Fruit fly (Drosophila melanogaster) whole organism, embryonic: ENCODE results near the gene Abca3.

Source experiments
- B-H1 ChIP-seq: fragments of 200-800 bp; sonication (Bioruptor generic); IDR thresholded peaks from 3 replicates; pipeline ENCODE4 v1.3.6; 2022; ENCODE audit warnings: missing biosample characterization, missing genetic modification characterization
- CG10267 ChIP-seq: fragments of 200-800 bp; sonication (Bioruptor generic); optimal IDR thresholded peaks from 2 replicates; lab custom pipeline; 2018; ENCODE audit warnings: missing biosample characterization, mild to moderate bottlenecking, missing genetic modification characterization, moderate library complexity
- CG10565 ChIP-seq: fragments of 200-800 bp; sonication (Bioruptor generic); optimal IDR thresholded peaks from 3 replicates; lab custom pipeline; 2016; ENCODE audit warnings: missing biosample characterization, mild to moderate bottlenecking, missing genetic modification characterization
- CG10979 ChIP-seq: fragments of 200-800 bp; sonication (Bioruptor generic); optimal IDR thresholded peaks from 2 replicates; lab custom pipeline; 2018; ENCODE audit warnings: missing biosample characterization, mild to moderate bottlenecking, missing genetic modification characterization, moderate library complexity
- CG11695 ChIP-seq: fragments of 200-800 bp; sonication (Bioruptor generic); IDR thresholded peaks from 3 replicates; pipeline ENCODE4 v1.3.6; 2022; ENCODE audit warnings: missing biosample characterization, missing genetic modification characterization
- CG12659 ChIP-seq: fragments of 200-800 bp; sonication (Bioruptor generic); optimal IDR thresholded peaks from 3 replicates; lab custom pipeline; 2017; ENCODE audit warnings: mild to moderate bottlenecking, missing biosample characterization, missing genetic modification reagents, missing genetic modification characterization
- CG13287 ChIP-seq: fragments of 200-800 bp; sonication (Bioruptor generic); IDR thresholded peaks from 2 replicates; pipeline ENCODE4 v1.3.6; 2022; ENCODE audit warnings: missing biosample characterization, missing genetic modification characterization; ENCODE audit not compliant: partially characterized antibody
- CG14441 ChIP-seq: fragments of 200-800 bp; sonication (Bioruptor generic); IDR thresholded peaks from 2 replicates; pipeline ENCODE4 v1.3.6; 2022; ENCODE audit warnings: missing biosample characterization, missing genetic modification characterization
- CG14710 ChIP-seq: fragments of 200-800 bp; sonication (Bioruptor generic); optimal IDR thresholded peaks from 3 replicates; lab custom pipeline; 2019; ENCODE audit warnings: missing biosample characterization, mild to moderate bottlenecking, missing genetic modification characterization, moderate library complexity
- CG1529 ChIP-seq: fragments of 200-800 bp; sonication (Bioruptor generic); optimal IDR thresholded peaks from 3 replicates; lab custom pipeline; 2018; ENCODE audit warnings: missing biosample characterization, missing genetic modification characterization
- CG17359 ChIP-seq: fragments of 200-800 bp; sonication (Bioruptor generic); optimal IDR thresholded peaks from 3 replicates; lab custom pipeline; 2018; ENCODE audit warnings: missing biosample characterization, mild to moderate bottlenecking, missing genetic modification characterization, moderate library complexity
- CG18599 ChIP-seq: fragments of 200-800 bp; sonication (Bioruptor generic); optimal IDR thresholded peaks from 3 replicates; lab custom pipeline; 2017; ENCODE audit warnings: missing biosample characterization, missing genetic modification characterization, mild to moderate bottlenecking, moderate library complexity, missing genetic modification reagents
- CG2875 ChIP-seq: fragments of 200-800 bp; sonication (Bioruptor generic); optimal IDR thresholded peaks from 2 replicates; lab custom pipeline; 2017; ENCODE audit warnings: missing biosample characterization, mild to moderate bottlenecking, missing genetic modification characterization, missing genetic modification reagents
- CG2889 ChIP-seq: fragments of 200-800 bp; sonication (Bioruptor generic); IDR thresholded peaks from 3 replicates; pipeline ENCODE4 v1.3.6; 2022; ENCODE audit warnings: missing biosample characterization, missing genetic modification characterization
- CG30020 ChIP-seq: fragments of 200-800 bp; optimal IDR thresholded peaks from 2 replicates; lab custom pipeline; 2019; ENCODE audit warnings: missing biosample characterization, mild to moderate bottlenecking, missing genetic modification characterization, moderate library complexity
- CG30403 ChIP-seq: fragments of 200-800 bp; sonication (Bioruptor generic); optimal IDR thresholded peaks from 3 replicates; lab custom pipeline; 2016; ENCODE audit warnings: missing biosample characterization, missing genetic modification characterization
- CG3281 ChIP-seq: fragments of 200-800 bp; sonication (Bioruptor generic); optimal IDR thresholded peaks from 3 replicates; lab custom pipeline; 2017; ENCODE audit warnings: missing biosample characterization, mild to moderate bottlenecking, missing genetic modification characterization
- CG4617 ChIP-seq: fragments of 200-800 bp; sonication (Bioruptor generic); optimal IDR thresholded peaks from 3 replicates; lab custom pipeline; 2016; ENCODE audit warnings: missing biosample characterization, missing genetic modification characterization, borderline replicate concordance
- CG4854 ChIP-seq: fragments of 200-800 bp; sonication (Bioruptor generic); optimal IDR thresholded peaks from 2 replicates; lab custom pipeline; 2016; ENCODE audit warnings: missing biosample characterization, missing genetic modification characterization, inconsistent platforms
- CG6791 ChIP-seq: fragments of 200-800 bp; sonication (Bioruptor generic); IDR thresholded peaks from 3 replicates; pipeline ENCODE4 v1.3.6; 2022; ENCODE audit warnings: missing biosample characterization, missing genetic modification characterization; ENCODE audit not compliant: partially characterized antibody
- CG8388 ChIP-seq: fragments of 200-800 bp; sonication (Bioruptor generic); optimal IDR thresholded peaks from 2 replicates; lab custom pipeline; 2019; ENCODE audit warnings: missing biosample characterization, mild to moderate bottlenecking, missing genetic modification characterization, moderate library complexity
- CG9817 ChIP-seq: fragments of 200-800 bp; sonication (Bioruptor generic); optimal IDR thresholded peaks from 2 replicates; lab custom pipeline; 2018; ENCODE audit warnings: missing biosample characterization, mild to moderate bottlenecking, missing genetic modification characterization, moderate library complexity
- CoRest ChIP-seq: fragments of 200-800 bp; sonication (Bioruptor generic); optimal IDR thresholded peaks from 3 replicates; lab custom pipeline; 2018; ENCODE audit warnings: missing biosample characterization, mild to moderate bottlenecking, missing genetic modification characterization, moderate library complexity
- Dek ChIP-seq: fragments of 200-800 bp; sonication (Bioruptor generic); optimal IDR thresholded peaks from 3 replicates; lab custom pipeline; 2019; ENCODE audit warnings: missing biosample characterization, mild to moderate bottlenecking, missing genetic modification characterization, moderate library complexity
- E2f2 ChIP-seq: fragments of 200-800 bp; sonication (Bioruptor generic); IDR thresholded peaks from 2 replicates; pipeline ENCODE4 v1.3.6; 2022; ENCODE audit warnings: missing biosample characterization, missing genetic modification characterization
- HLH4C ChIP-seq: fragments of 200-800 bp; sonication (Bioruptor generic); IDR thresholded peaks from 3 replicates; pipeline ENCODE4 v1.3.6; 2022; ENCODE audit warnings: missing biosample characterization, missing genetic modification characterization; ENCODE audit not compliant: partially characterized antibody
- NC2α ChIP-seq: fragments of 200-800 bp; sonication (Bioruptor generic); optimal IDR thresholded peaks from 2 replicates; lab custom pipeline; 2016; ENCODE audit warnings: missing biosample characterization, missing genetic modification characterization
- Nf-YA ChIP-seq: fragments of 200-800 bp; sonication (Bioruptor generic); IDR thresholded peaks from 2 replicates; pipeline ENCODE4 v1.3.6; 2022; ENCODE audit warnings: missing biosample characterization, missing genetic modification characterization
- Six4 ChIP-seq: fragments of 200-800 bp; sonication (Bioruptor generic); optimal IDR thresholded peaks from 2 replicates; lab custom pipeline; 2016; ENCODE audit warnings: missing biosample characterization, missing genetic modification characterization
- Xbp1 ChIP-seq: fragments of 200-800 bp; sonication (Bioruptor generic); optimal IDR thresholded peaks from 3 replicates; lab custom pipeline; 2016; ENCODE audit warnings: missing biosample characterization, mild to moderate bottlenecking, missing genetic modification characterization
- dimm ChIP-seq: fragments of 200-800 bp; sonication (Bioruptor generic); IDR thresholded peaks from 2 replicates; pipeline ENCODE4 v1.3.6; 2022; ENCODE audit warnings: missing biosample characterization, missing genetic modification characterization
- fd102C ChIP-seq: fragments of 200-800 bp; sonication (Bioruptor generic); optimal IDR thresholded peaks from 2 replicates; lab custom pipeline; 2018; ENCODE audit warnings: missing biosample characterization, mild to moderate bottlenecking, missing genetic modification characterization, moderate library complexity
- fd3F ChIP-seq: fragments of 200-800 bp; sonication (Bioruptor generic); optimal IDR thresholded peaks from 2 replicates; lab custom pipeline; 2018; ENCODE audit warnings: missing biosample characterization, mild to moderate bottlenecking, missing genetic modification characterization, moderate library complexity
- gsb ChIP-seq: fragments of 200-800 bp; sonication (Bioruptor generic); IDR thresholded peaks from 2 replicates; pipeline ENCODE4 v1.3.6; 2022; ENCODE audit warnings: missing biosample characterization, missing genetic modification characterization
- hkb ChIP-seq, 2 experiments: fragments of 200-800 bp in 1 of 2; fragments of >200 bp in 1 of 2; sonication (Bioruptor generic) in 1 of 2; IDR thresholded peaks in 1 of 2; optimal IDR thresholded peaks in 1 of 2; 2 replicates each; pipeline versions ENCODE4 v1.3.6 to Lab custom; 2017 to 2022; ENCODE audit warnings: missing biosample characterization in 1 of 2, missing genetic modification characterization in 1 of 2
- ind ChIP-seq: fragments of 200-800 bp; sonication (Bioruptor generic); optimal IDR thresholded peaks from 3 replicates; lab custom pipeline; 2016; ENCODE audit warnings: missing biosample characterization, missing genetic modification characterization
- insv ChIP-seq, 2 experiments: fragments of 200-800 bp; sonication (Bioruptor generic); optimal IDR thresholded peaks; 3 replicates each; lab custom pipeline; 2016 to 2018; ENCODE audit warnings: missing biosample characterization in 2 of 2, missing genetic modification characterization in 2 of 2
- lilli ChIP-seq: fragments of 200-800 bp; sonication (Bioruptor generic); optimal IDR thresholded peaks from 3 replicates; lab custom pipeline; 2016; ENCODE audit warnings: missing biosample characterization, missing genetic modification characterization
- mirr ChIP-seq: fragments of 200-800 bp; sonication (Bioruptor generic); optimal IDR thresholded peaks from 3 replicates; lab custom pipeline; 2018; ENCODE audit warnings: missing biosample characterization, mild to moderate bottlenecking, missing genetic modification characterization
- p53 ChIP-seq: fragments of 200-800 bp; sonication (Bioruptor generic); optimal IDR thresholded peaks from 2 replicates; lab custom pipeline; 2016; ENCODE audit warnings: missing biosample characterization, missing genetic modification characterization
- pzg ChIP-seq: fragments of 200-800 bp; sonication (Bioruptor generic); optimal IDR thresholded peaks from 3 replicates; lab custom pipeline; 2018; ENCODE audit warnings: missing biosample characterization, mild to moderate bottlenecking, missing genetic modification characterization, moderate library complexity
- sens ChIP-seq: fragments of 200-800 bp; sonication (Bioruptor generic); peaks from one replicate; lab custom pipeline; 2016; ENCODE audit warnings: missing biosample characterization, missing genetic modification characterization
- sim ChIP-seq: fragments of 200-800 bp; sonication (Bioruptor generic); IDR thresholded peaks from 2 replicates; pipeline ENCODE4 v1.3.6; 2022; ENCODE audit warnings: missing biosample characterization, missing genetic modification characterization
- sisA ChIP-seq: fragments of 200-800 bp; sonication (Bioruptor generic); IDR thresholded peaks from 2 replicates; pipeline ENCODE4 v1.3.6; 2022; ENCODE audit warnings: missing biosample characterization, missing genetic modification characterization
- sr ChIP-seq: fragments of 200-800 bp; sonication (Bioruptor generic); IDR thresholded peaks from 3 replicates; pipeline ENCODE4 v1.3.6; 2022; ENCODE audit warnings: missing biosample characterization, missing genetic modification characterization
- unpg ChIP-seq: fragments of 200-800 bp; sonication (Bioruptor generic); optimal IDR thresholded peaks from 3 replicates; lab custom pipeline; 2018; ENCODE audit warnings: missing biosample characterization, mild to moderate bottlenecking, missing genetic modification characterization, moderate library complexity
- vnd ChIP-seq: fragments of 200-800 bp; sonication (Bioruptor generic); IDR thresholded peaks from 3 replicates; pipeline ENCODE4 v1.3.6; 2022; ENCODE audit warnings: missing biosample characterization, missing genetic modification characterization; ENCODE audit not compliant: partially characterized antibody
- wek ChIP-seq: fragments of 200-800 bp; sonication (Bioruptor generic); optimal IDR thresholded peaks from 3 replicates; lab custom pipeline; 2018; ENCODE audit warnings: missing biosample characterization, mild to moderate bottlenecking, missing genetic modification characterization, moderate library complexity
- zf30C ChIP-seq: fragments of 200-800 bp; sonication (Bioruptor generic); optimal IDR thresholded peaks from 3 replicates; lab custom pipeline; 2018; ENCODE audit warnings: missing biosample characterization, mild to moderate bottlenecking, missing genetic modification characterization

Gene Abca3

dm6 chrX:21334522-21335104, 28.1 kb upstream of the Abca3 start (continued):
- TF ChIP-seq hkb (optimal IDR thresholded peaks at IDR 0.05; lab: Kevin White, UChicago) (no peak), hkb (GFP tag; IDR thresholded peaks at IDR 0.05; lab: Robert Waterston, UW) (peak; percentile 30; the same call in 1 of the 2 replicates), CG10979 (tag; lab: Kevin White, UChicago) (peak; percentile 39), insv (GFP tag; optimal IDR thresholded peaks at IDR 0.05; lab: Kevin White, UChicago) (no peak), gsb (no peak), sr (GFP tag; lab: Robert Waterston, UW) (peak; percentile 96), fd102C (GFP tag; lab: Kevin White, UChicago) (no peak), lilli (GFP tag; lab: Kevin White, UChicago) (peak; percentile 13), ind (GFP tag; lab: Kevin White, UChicago) (peak; percentile 4), sisA (GFP tag; lab: Robert Waterston, UW) (peak; percentile 22; the same call in 1 of the 2 replicates), HLH4C (GFP tag; lab: Robert Waterston, UW) (no peak), unpg (GFP tag; lab: Kevin White, UChicago) (no peak), CG4854 (GFP tag; lab: Kevin White, UChicago) (no peak), wek (GFP tag; lab: Kevin White, UChicago) (no peak), CG14710 (peak; percentile 13), CG10565 (GFP tag; lab: Kevin White, UChicago) (no peak), CG1529 (no peak), mirr (GFP tag; lab: Kevin White, UChicago) (no peak), dimm (no peak), CG30020 (no peak), CG30403 (no peak), CG14441 (GFP tag; lab: Robert Waterston, UW) (peak; percentile 38; the same call in 1 of the 2 replicates), CG3281 (peak; percentile 8), CG17359 (peak; percentile 62), CG10267 (tag; lab: Kevin White, UChicago) (peak; percentile 25), zf30C (GFP tag; lab: Kevin White, UChicago) (peak; percentile 36), sim (GFP tag; lab: Robert Waterston, UW) (no peak), CG4617 (GFP tag; lab: Kevin White, UChicago) (no peak), CoRest (tag; lab: Kevin White, UChicago) (peak; percentile 30), E2f2 (GFP tag; lab: Robert Waterston, UW) (no peak), fd3F (GFP tag; lab: Kevin White, UChicago) (no peak), CG12659 (GFP tag; lab: Kevin White, UChicago) (peak; percentile 2), Dek (tag; lab: Kevin White, UChicago) (no peak), p53 (no peak), CG8388 (GFP tag; lab: Kevin White, UChicago) (peak; percentile 20), CG2889 (no peak), B-H1 (no peak), NC2α (no peak), CG13287 (GFP tag; lab: Robert Waterston, UW) (no peak), pzg (no peak), sens (GFP tag; lab: Kevin White, UChicago) (peak; percentile 77), vnd (GFP tag; lab: Robert Waterston, UW) (no peak), CG18599 (no peak), CG11695 (GFP tag; lab: Robert Waterston, UW) (no peak), Nf-YA (GFP tag; lab: Robert Waterston, UW) (no peak), CG2875 (GFP tag; lab: Kevin White, UChicago) (peak; percentile 31), Six4 (GFP tag; lab: Kevin White, UChicago) (peak; percentile 4), Xbp1 (GFP tag; lab: Kevin White, UChicago) (peak; percentile 1), CG9817 (tag; lab: Kevin White, UChicago) (peak; percentile 6), CG6791 (GFP tag; lab: Robert Waterston, UW) (no peak)
